Worm (Caenorhabditis elegans) whole organism, young adult: ENCODE measurements around the gene F46B3.23.
"Not testable (repeated sequence)": the region's sequence is repeated elsewhere in the genome, so short reads cannot be mapped to it uniquely, and the experiment has no call there.

Source experiments
- B0261.1 ChIP-seq: sonication (generic microtip); optimal IDR thresholded peaks from 2 replicates; lab custom pipeline; 2016; ENCODE audit warnings: mild to moderate bottlenecking, missing genetic modification characterization, moderate library complexity, missing compliant biosample characterization
- F10E7.11 ChIP-seq: sonication (generic microtip); optimal IDR thresholded peaks from 2 replicates; lab custom pipeline; 2017; ENCODE audit warnings: mild to moderate bottlenecking, missing genetic modification characterization, moderate library complexity, missing compliant biosample characterization
- T07F8.4 ChIP-seq: sonication (generic microtip); optimal IDR thresholded peaks from 2 replicates; lab custom pipeline; 2016; ENCODE audit warnings: mild to moderate bottlenecking, missing genetic modification characterization, moderate library complexity, missing compliant biosample characterization
- Y95B8A.8 ChIP-seq: fragments of 200-800 bp; sonication (Bioruptor generic); IDR thresholded peaks from 2 replicates; pipeline ENCODE4 v1.3.6; 2022; ENCODE audit warnings: missing genetic modification reagents, missing genetic modification characterization, missing compliant biosample characterization
- ceh-27 ChIP-seq: fragments of 200-800 bp; sonication (Bioruptor generic); optimal IDR thresholded peaks from 2 replicates; lab custom pipeline; 2018; ENCODE audit warnings: mild to moderate bottlenecking, missing genetic modification characterization, moderate library complexity, missing compliant biosample characterization
- dpff-1 ChIP-seq: sonication (generic microtip); optimal IDR thresholded peaks from 2 replicates; lab custom pipeline; 2017; ENCODE audit warnings: mild to moderate bottlenecking, missing genetic modification characterization, missing compliant biosample characterization
- dpl-1 ChIP-seq: fragments of 150-350 bp; optimal IDR thresholded peaks from 2 replicates; lab custom pipeline; 2014; ENCODE audit warnings: missing biosample characterization, missing genetic modification reagents, missing genetic modification characterization
- lsy-27 ChIP-seq: sonication (generic microtip); optimal IDR thresholded peaks from 2 replicates; lab custom pipeline; 2017; ENCODE audit warnings: missing genetic modification characterization, mild to moderate bottlenecking, missing compliant biosample characterization, antibody characterized with exemption, missing genotype, borderline replicate concordance; ENCODE audit not compliant: insufficient read depth
- snpc-4 ChIP-seq, 5 experiments: fragments of 150-350 bp in 1 of 5; sonication (generic microtip) in 4 of 5; optimal IDR thresholded peaks; 2 replicates each; lab custom pipeline; 2014 to 2018; ENCODE audit warnings: missing genetic modification characterization in 5 of 5, missing biosample characterization in 3 of 5, antibody characterized with exemption in 2 of 5, mild to moderate bottlenecking in 2 of 5, missing compliant biosample characterization in 2 of 5, missing genotype in 2 of 5, moderate library complexity in 2 of 5, missing genetic modification reagents in 1 of 5
- ztf-18 ChIP-seq: sonication (generic microtip); optimal IDR thresholded peaks from 2 replicates; lab custom pipeline; 2016; ENCODE audit warnings: missing genotype, mild to moderate bottlenecking, missing genetic modification characterization, missing compliant biosample characterization

DNA sequence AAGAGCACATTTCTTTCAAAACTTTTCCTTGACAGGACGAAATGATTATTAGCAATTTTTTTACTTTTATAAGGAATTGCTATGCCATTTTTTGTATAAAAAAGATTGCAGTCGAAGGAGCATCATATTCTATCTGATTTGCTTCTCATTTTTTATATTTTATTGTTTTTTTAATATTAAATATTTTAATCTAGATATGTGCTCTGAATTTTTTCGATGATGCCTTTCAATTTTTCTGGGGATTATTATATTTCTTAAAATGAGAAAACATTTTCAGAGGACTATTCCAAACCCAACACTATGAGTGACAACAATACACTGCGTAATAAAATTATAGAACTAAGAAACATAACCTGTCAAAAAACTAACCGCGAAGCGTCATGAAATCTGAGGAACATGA lies 37.5 kb downstream of the F46B3.23 start, which contains the start of gene F26F2.4:
- not testable (repeated sequence) for TF ChIP-seq Y95B8A.8 (GFP tag; lab: Robert Waterston, UW); T07F8.4; ceh-27 (GFP tag; lab: Kevin White, UChicago); B0261.1 (tag; lab: Kevin White, UChicago); dpff-1 (tag; lab: Kevin White, UChicago); dpl-1 (GFP tag; lab: Kevin White, UChicago); lsy-27; snpc-4 (GFP tag; optimal IDR thresholded peaks at IDR 0.05; lab: Kevin White, UChicago); snpc-4 (tag; optimal IDR thresholded peaks at IDR 0.05; lab: Kevin White, UChicago); F10E7.11; ztf-18 (tag; lab: Kevin White, UChicago)
